Fruit fly (Drosophila melanogaster) whole organism, adult: Measurements from ENCODE around the gene rtet.
A peak's percentile ranks its signal among the peaks of the same experiment; 100 is the strongest.

Source experiments
- CG11617 ChIP-seq: fragments of 200-800 bp; sonication (Bioruptor generic); optimal IDR thresholded peaks from 2 replicates; lab custom pipeline; 2017; ENCODE audit warnings: mild to moderate bottlenecking, missing biosample characterization, missing genetic modification reagents, missing genetic modification characterization
- CG14711 ChIP-seq: fragments of 200-800 bp; sonication (Bioruptor generic); optimal IDR thresholded peaks from 2 replicates; lab custom pipeline; 2018; ENCODE audit warnings: missing biosample characterization, mild to moderate bottlenecking, missing genetic modification characterization, moderate library complexity
- CG1620 ChIP-seq: fragments of 200-800 bp; sonication (Bioruptor generic); optimal IDR thresholded peaks from 2 replicates; lab custom pipeline; 2016; ENCODE audit warnings: missing biosample characterization, missing genetic modification characterization
- CG7101 ChIP-seq: fragments of 200-800 bp; sonication (Bioruptor generic); optimal IDR thresholded peaks from 2 replicates; lab custom pipeline; 2018; ENCODE audit warnings: missing biosample characterization, mild to moderate bottlenecking, missing genetic modification characterization, moderate library complexity
- Crg-1 ChIP-seq: fragments of 200-800 bp; sonication (Bioruptor generic); optimal IDR thresholded peaks from 2 replicates; lab custom pipeline; 2016; ENCODE audit warnings: missing biosample characterization, missing genetic modification characterization
- Mnt ChIP-seq: fragments of 200-800 bp; sonication (Bioruptor generic); optimal IDR thresholded peaks from 2 replicates; lab custom pipeline; 2016; ENCODE audit warnings: missing biosample characterization, mild to moderate bottlenecking, missing genetic modification characterization
- bab1 ChIP-seq: fragments of 200-800 bp; sonication (Bioruptor generic); optimal IDR thresholded peaks from 3 replicates; lab custom pipeline; 2019; ENCODE audit warnings: missing biosample characterization, mild to moderate bottlenecking, missing genetic modification characterization, moderate library complexity
- cic ChIP-seq: fragments of 200-800 bp; sonication (Bioruptor generic); optimal IDR thresholded peaks from 2 replicates; lab custom pipeline; 2017; ENCODE audit warnings: missing biosample characterization, mild to moderate bottlenecking, missing genetic modification characterization, moderate library complexity
- cnc ChIP-seq, 2 experiments: fragments of >200 bp; optimal IDR thresholded peaks; 2 replicates each; lab custom pipeline; 2017
- ovo ChIP-seq: fragments of 200-800 bp; sonication (Bioruptor generic); optimal IDR thresholded peaks from 2 replicates; lab custom pipeline; 2016; ENCODE audit warnings: missing biosample characterization, missing genetic modification characterization
- pad ChIP-seq: fragments of 200-800 bp; sonication (Bioruptor generic); optimal IDR thresholded peaks from 3 replicates; lab custom pipeline; 2017; ENCODE audit warnings: missing biosample characterization, missing genetic modification characterization, mild to moderate bottlenecking, moderate library complexity, missing genetic modification reagents
- tj ChIP-seq: fragments of 200-800 bp; sonication (Bioruptor generic); optimal IDR thresholded peaks from 3 replicates; lab custom pipeline; 2017; ENCODE audit warnings: missing biosample characterization, mild to moderate bottlenecking, missing genetic modification characterization, moderate library complexity

- peak; percentile 77 for TF ChIP-seq CG7101 (tag; lab: Kevin White, UChicago)
- peak; percentile 48 for TF ChIP-seq Crg-1 (GFP tag; lab: Kevin White, UChicago)
- TF ChIP-seq pad (GFP tag; lab: Kevin White, UChicago), result no peak
- peak; percentile 58 for TF ChIP-seq CG1620 (GFP tag; lab: Kevin White, UChicago)
- TF ChIP-seq cic, result peak; percentile 9
- peak; percentile 76 for TF ChIP-seq CG11617
- TF ChIP-seq tj, result peak; percentile 40
- peak; percentile 43 for TF ChIP-seq Mnt
- TF ChIP-seq ovo (GFP tag; lab: Kevin White, UChicago), result peak; percentile 81
- TF ChIP-seq CG14711, result peak; percentile 75
- TF ChIP-seq bab1 (GFP tag; lab: Kevin White, UChicago), result peak; percentile 81
- no peak for TF ChIP-seq cnc (optimal IDR thresholded peaks at IDR 0.05; lab: Kevin White, UChicago)
These were observed 4.7 kb downstream of the rtet start for dm6 chr3R:21112742-21113465.
